Fruit fly (Drosophila melanogaster) whole organism, prepupa: Measurements from ENCODE around the gene CG9992.

Experiments used
- Gug ChIP-seq: fragments of 200-800 bp; sonication (Bioruptor generic); IDR thresholded peaks from 2 replicates; pipeline ENCODE4 v1.3.6; 2022; ENCODE audit warnings: missing biosample characterization, missing genetic modification characterization
- Sox14 ChIP-seq: fragments of 200-800 bp; sonication (Bioruptor generic); optimal IDR thresholded peaks from 3 replicates; lab custom pipeline; 2016; ENCODE audit warnings: missing biosample characterization, missing genetic modification characterization

dm6 chrX:16334251-16334860 is 50.4 kb downstream of the CG9992 start:
- TF ChIP-seq Sox14, result no peak
- no peak for TF ChIP-seq Gug
